Worm (Caenorhabditis elegans) whole organism, L4 larva: Measurements from ENCODE around the gene mrpl-37.
A peak's percentile ranks its signal among the peaks of the same experiment; 100 is the strongest.

Experiments
- D1046.2 ChIP-seq: fragments of 200-800 bp; sonication (Bioruptor generic); IDR thresholded peaks from 2 replicates; pipeline ENCODE4 v1.3.6; 2022; ENCODE audit warnings: missing genetic modification characterization, missing compliant biosample characterization
- F10B5.3 ChIP-seq: sonication (generic microtip); optimal IDR thresholded peaks from 2 replicates; lab custom pipeline; 2016; ENCODE audit warnings: mild to moderate bottlenecking, missing genetic modification characterization, missing compliant biosample characterization
- F44E2.7 ChIP-seq: fragments of 200-800 bp; sonication (Bioruptor generic); IDR thresholded peaks from 2 replicates; pipeline ENCODE4 v2.1.2; 2022; ENCODE audit warnings: missing genetic modification characterization, missing compliant biosample characterization
- F49E8.2 ChIP-seq: sonication (generic microtip); optimal IDR thresholded peaks from 2 replicates; lab custom pipeline; 2016; ENCODE audit warnings: missing compliant biosample characterization, mild to moderate bottlenecking, missing genetic modification characterization, borderline replicate concordance
- Y48G9A.11 ChIP-seq: fragments of 200-800 bp; sonication (Bioruptor generic); IDR thresholded peaks from 2 replicates; pipeline ENCODE4 v1.3.6; 2022; ENCODE audit warnings: missing genetic modification reagents, missing genetic modification characterization, missing compliant biosample characterization
- Y5F2A.4 ChIP-seq: fragments of 200-800 bp; sonication (Bioruptor generic); optimal IDR thresholded peaks from 2 replicates; lab custom pipeline; 2018; ENCODE audit warnings: mild to moderate bottlenecking, missing genetic modification characterization, missing compliant biosample characterization
- aha-1 ChIP-seq: fragments of 150-350 bp; peaks from one replicate; lab custom pipeline; 2014; ENCODE audit warnings: missing biosample characterization, missing genetic modification characterization
- aly-2 ChIP-seq: sonication (generic microtip); optimal IDR thresholded peaks from 2 replicates; lab custom pipeline; 2018; ENCODE audit warnings: missing biosample characterization, missing genetic modification characterization
- ama-1 ChIP-seq: fragments of 150-350 bp; optimal IDR thresholded peaks from 2 replicates; lab custom pipeline; 2014; ENCODE audit warnings: inconsistent platforms, mixed read lengths
- ceh-82 ChIP-seq: sonication (generic microtip); optimal IDR thresholded peaks from 2 replicates; lab custom pipeline; 2017; ENCODE audit warnings: missing biosample characterization, missing genetic modification characterization
- ces-1 ChIP-seq: fragments of 150-350 bp; sonication (generic microtip); optimal IDR thresholded peaks from 4 replicates; lab custom pipeline; 2014; ENCODE audit warnings: missing biosample characterization, missing genetic modification reagents, missing genetic modification characterization
- ctbp-1 ChIP-seq: fragments of 200-800 bp; sonication (Bioruptor generic); IDR thresholded peaks from 2 replicates; pipeline ENCODE4 v1.3.6; 2022; ENCODE audit warnings: missing genetic modification reagents, missing genetic modification characterization, missing compliant biosample characterization
- daf-12 ChIP-seq: fragments of 150-350 bp; optimal IDR thresholded peaks from 2 replicates; lab custom pipeline; 2014; ENCODE audit warnings: missing biosample characterization, missing genetic modification reagents, missing genetic modification characterization
- daf-8 ChIP-seq: fragments of 200-800 bp; sonication (Bioruptor generic); IDR thresholded peaks from 2 replicates; pipeline ENCODE4 v1.3.6; 2022; ENCODE audit warnings: missing genetic modification characterization, missing compliant biosample characterization
- dmd-8 ChIP-seq: fragments of 200-800 bp; sonication (Bioruptor generic); IDR thresholded peaks from 2 replicates; pipeline ENCODE4 v1.3.6; 2022; ENCODE audit warnings: missing genetic modification characterization, missing compliant biosample characterization
- duxl-1 ChIP-seq: sonication (generic microtip); optimal IDR thresholded peaks from 2 replicates; lab custom pipeline; 2016; ENCODE audit warnings: mild to moderate bottlenecking, missing genetic modification characterization, moderate library complexity, missing compliant biosample characterization; ENCODE audit not compliant: poor library complexity
- dve-1 ChIP-seq: sonication (generic microtip); optimal IDR thresholded peaks from 2 replicates; lab custom pipeline; 2017; ENCODE audit warnings: antibody characterized with exemption, mild to moderate bottlenecking, missing genetic modification characterization, missing compliant biosample characterization; ENCODE audit not compliant: insufficient read depth
- egl-43 ChIP-seq: fragments of 200-800 bp; sonication (Bioruptor generic); IDR thresholded peaks from 2 replicates; pipeline ENCODE4 v1.3.6; 2022; ENCODE audit warnings: missing genetic modification reagents, missing genetic modification characterization, missing compliant biosample characterization
- fos-1 ChIP-seq: fragments of 150-350 bp; optimal IDR thresholded peaks from 2 replicates; lab custom pipeline; 2014; ENCODE audit warnings: missing biosample characterization, missing genetic modification characterization
- gei-8 ChIP-seq: fragments of 200-800 bp; sonication (Bioruptor generic); optimal IDR thresholded peaks from 2 replicates; lab custom pipeline; 2018; ENCODE audit warnings: mild to moderate bottlenecking, missing genetic modification characterization, missing compliant biosample characterization
- hmg-1.1 ChIP-seq: fragments of 200-800 bp; sonication (Bioruptor generic); IDR thresholded peaks from 2 replicates; pipeline ENCODE4 v1.3.6; 2022; ENCODE audit warnings: missing genetic modification reagents, missing genetic modification characterization, missing compliant biosample characterization
- jun-1 ChIP-seq: fragments of 150-350 bp; optimal IDR thresholded peaks from 2 replicates; lab custom pipeline; 2014; ENCODE audit warnings: missing biosample characterization, missing genetic modification reagents, missing genetic modification characterization
- lim-7 ChIP-seq: fragments of 200-800 bp; sonication (Bioruptor generic); IDR thresholded peaks from 2 replicates; pipeline ENCODE4 v1.3.6; 2022; ENCODE audit warnings: missing genetic modification characterization, missing compliant biosample characterization
- lin-13 ChIP-seq: fragments of 150-350 bp; optimal IDR thresholded peaks from 2 replicates; lab custom pipeline; 2014; ENCODE audit warnings: missing biosample characterization, missing genetic modification reagents, missing genetic modification characterization
- lin-38 ChIP-seq: fragments of 200-800 bp; sonication (Bioruptor generic); IDR thresholded peaks from 2 replicates; pipeline ENCODE4 v1.3.6; 2022; ENCODE audit warnings: missing genetic modification reagents, missing genetic modification characterization, missing compliant biosample characterization
- lin-39 ChIP-seq: fragments of 150-350 bp; optimal IDR thresholded peaks from 2 replicates; lab custom pipeline; 2014; ENCODE audit warnings: missing biosample characterization, missing genetic modification reagents, missing genetic modification characterization
- lsy-2 ChIP-seq, 2 experiments: fragments of 150-350 bp in 1 of 2; sonication (generic microtip) in 1 of 2; optimal IDR thresholded peaks; 2 replicates each; lab custom pipeline; 2014 to 2017; ENCODE audit warnings: missing biosample characterization in 2 of 2, missing genetic modification characterization in 2 of 2
- mdl-1 ChIP-seq, 2 experiments: fragments of 150-350 bp in 1 of 2; sonication (generic microtip) in 1 of 2; optimal IDR thresholded peaks; 2 replicates each; lab custom pipeline; 2014 to 2017; ENCODE audit warnings: missing biosample characterization in 2 of 2, missing genetic modification characterization in 2 of 2
- mdt-29 ChIP-seq: fragments of 200-800 bp; sonication (Bioruptor generic); IDR thresholded peaks from 2 replicates; pipeline ENCODE4 v1.3.6; 2022; ENCODE audit warnings: missing genetic modification reagents, missing genetic modification characterization, missing compliant biosample characterization
- nhr-111 ChIP-seq: fragments of 200-800 bp; sonication (Bioruptor generic); optimal IDR thresholded peaks from 2 replicates; lab custom pipeline; 2018; ENCODE audit warnings: mild to moderate bottlenecking, missing genetic modification characterization, missing compliant biosample characterization
- nhr-237 ChIP-seq: sonication (generic microtip); optimal IDR thresholded peaks from 2 replicates; lab custom pipeline; 2017; ENCODE audit warnings: missing biosample characterization, missing genetic modification characterization
- nhr-25 ChIP-seq: sonication (generic microtip); optimal IDR thresholded peaks from 2 replicates; lab custom pipeline; 2017; ENCODE audit warnings: missing genetic modification characterization, mild to moderate bottlenecking, missing compliant biosample characterization, antibody characterized with exemption, moderate library complexity, borderline replicate concordance; ENCODE audit not compliant: insufficient read depth
- nhr-28 ChIP-seq: fragments of 150-350 bp; optimal IDR thresholded peaks from 2 replicates; lab custom pipeline; 2014; ENCODE audit warnings: missing biosample characterization, missing genetic modification characterization
- nhr-42 ChIP-seq: fragments of 200-800 bp; sonication (Bioruptor generic); IDR thresholded peaks from 2 replicates; pipeline ENCODE4 v1.3.6; 2022; ENCODE audit warnings: missing genetic modification characterization, missing compliant biosample characterization
- nhr-77 ChIP-seq: fragments of 150-350 bp; optimal IDR thresholded peaks from 2 replicates; lab custom pipeline; 2014; ENCODE audit warnings: missing biosample characterization, missing genetic modification characterization
- pqm-1 ChIP-seq: sonication (generic microtip); optimal IDR thresholded peaks from 2 replicates; lab custom pipeline; 2017; ENCODE audit warnings: missing biosample characterization, missing genetic modification characterization
- rbr-2 ChIP-seq: sonication (generic microtip); optimal IDR thresholded peaks from 2 replicates; lab custom pipeline; 2016; ENCODE audit warnings: missing genotype, missing genetic modification characterization, missing compliant biosample characterization
- set-16 ChIP-seq: fragments of 200-800 bp; sonication (Bioruptor generic); IDR thresholded peaks from 2 replicates; pipeline ENCODE4 v1.3.6; 2022; ENCODE audit warnings: missing genetic modification reagents, missing genetic modification characterization, missing compliant biosample characterization
- snpc-1.2 ChIP-seq: fragments of 200-800 bp; sonication (Bioruptor generic); IDR thresholded peaks from 2 replicates; pipeline ENCODE4 v1.3.6; 2022; ENCODE audit warnings: missing genetic modification reagents, missing genetic modification characterization, missing compliant biosample characterization
- snpc-4 ChIP-seq: fragments of 150-350 bp; optimal IDR thresholded peaks from 2 replicates; lab custom pipeline; 2014; ENCODE audit warnings: missing biosample characterization, missing genetic modification characterization
- spr-1 ChIP-seq: sonication (generic microtip); optimal IDR thresholded peaks from 2 replicates; lab custom pipeline; 2016; ENCODE audit warnings: mild to moderate bottlenecking, missing genetic modification characterization, missing compliant biosample characterization
- spr-3 ChIP-seq: fragments of 200-800 bp; sonication (Bioruptor generic); optimal IDR thresholded peaks from 2 replicates; lab custom pipeline; 2018; ENCODE audit warnings: mild to moderate bottlenecking, missing genetic modification characterization, missing compliant biosample characterization
- tag-97 ChIP-seq: fragments of 200-800 bp; sonication (Bioruptor generic); IDR thresholded peaks from 2 replicates; pipeline ENCODE4 v1.3.6; 2022; ENCODE audit warnings: missing genetic modification characterization, missing compliant biosample characterization
- tra-1 ChIP-seq: fragments of 200-800 bp; sonication (Bioruptor generic); IDR thresholded peaks from 2 replicates; pipeline ENCODE4 v1.3.6; 2022; ENCODE audit warnings: missing genetic modification reagents, missing genetic modification characterization, missing compliant biosample characterization
- unc-130 ChIP-seq: sonication (generic microtip); optimal IDR thresholded peaks from 2 replicates; lab custom pipeline; 2016; ENCODE audit warnings: missing genetic modification reagents, missing genetic modification characterization, missing compliant biosample characterization
- vab-7 ChIP-seq: fragments of 200-800 bp; sonication (Bioruptor generic); IDR thresholded peaks from 2 replicates; pipeline ENCODE4 v1.3.6; 2022; ENCODE audit warnings: missing genetic modification reagents, missing genetic modification characterization, missing compliant biosample characterization
- zfp-2 ChIP-seq: sonication (generic microtip); optimal IDR thresholded peaks from 2 replicates; lab custom pipeline; 2016; ENCODE audit warnings: mild to moderate bottlenecking, missing genetic modification characterization, missing compliant biosample characterization

Gene mrpl-37

DNA sequence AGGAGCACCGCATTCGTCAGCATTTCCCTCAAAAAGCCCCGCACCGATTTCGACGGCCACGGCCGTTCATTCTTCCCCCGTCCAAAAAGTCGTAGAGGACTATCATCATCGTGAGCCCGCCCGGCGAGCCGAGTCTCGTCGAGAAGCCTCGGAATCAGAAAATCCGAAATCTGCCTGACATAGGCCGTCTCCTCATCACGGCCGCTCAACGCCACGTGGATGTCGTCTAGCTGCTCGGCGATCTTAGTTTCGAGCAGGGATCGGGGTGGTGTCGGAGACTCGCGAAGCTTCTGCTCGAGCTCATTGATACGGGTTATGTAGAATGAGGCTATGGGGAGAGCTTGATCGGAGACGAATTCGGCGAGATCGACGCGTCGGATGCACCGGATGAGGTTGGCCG lies 45.7 kb downstream of the mrpl-37 start:
- TF ChIP-seq tra-1 (GFP tag; lab: Robert Waterston, UW), result no peak
- no peak for TF ChIP-seq fos-1
- peak; percentile 84 for TF ChIP-seq set-16

DNA sequence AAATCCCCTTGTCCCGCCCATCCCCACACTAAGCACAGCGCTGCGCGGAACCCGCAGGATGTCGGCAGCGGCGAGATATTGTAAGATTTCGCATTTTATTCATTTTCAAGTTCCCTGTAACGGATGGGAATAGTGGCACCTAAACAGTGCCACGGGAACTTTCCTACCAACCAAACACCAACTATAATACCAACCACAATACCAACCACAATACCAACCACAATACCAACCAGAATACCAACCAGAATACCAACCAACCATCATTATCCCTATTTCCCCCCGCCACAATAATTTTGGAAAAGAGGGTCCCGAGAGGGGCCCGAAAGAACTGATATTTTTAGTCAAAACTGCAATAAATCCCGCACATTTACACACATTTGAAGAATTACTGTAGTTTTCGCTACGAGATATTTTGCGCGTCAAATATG lies 52.9 kb downstream of the mrpl-37 start:
- TF ChIP-seq mdt-29, result peak; percentile 73; the same call in 1 of the 2 replicates
- TF ChIP-seq nhr-42, result no peak; the same call in 1 of the 2 replicates
- TF ChIP-seq hmg-1.1 (GFP tag; lab: Robert Waterston, UW), result peak; percentile 32; the same call in 1 of the 2 replicates
- 0 out of 2 replicates have a peak, but pooled peaks have one; percentile 17 for TF ChIP-seq vab-7 (GFP tag; lab: Robert Waterston, UW)
- peak; percentile 75 for TF ChIP-seq F49E8.2 (tag; lab: Kevin White, UChicago)
- TF ChIP-seq snpc-4 (tag; lab: Kevin White, UChicago), result peak; percentile 74
- TF ChIP-seq dve-1 (tag; lab: Kevin White, UChicago), result no peak
- TF ChIP-seq jun-1 (tag; lab: Kevin White, UChicago), result no peak
- TF ChIP-seq lin-38 (GFP tag; lab: Robert Waterston, UW), result peak; percentile 55
- TF ChIP-seq lim-7 (GFP tag; lab: Robert Waterston, UW), result peak; percentile 56; the same call in 1 of the 2 replicates
- peak; percentile 28 for TF ChIP-seq duxl-1 (tag; lab: Kevin White, UChicago)
- 0 out of 2 replicates have a peak, but pooled peaks have one; percentile 5 for TF ChIP-seq egl-43 (GFP tag; lab: Robert Waterston, UW)
- no peak for TF ChIP-seq zfp-2 (tag; lab: Kevin White, UChicago)
- peak; percentile 90 for TF ChIP-seq ama-1 (lab: Kevin White, UChicago)
- TF ChIP-seq spr-1 (tag; lab: Kevin White, UChicago), result peak; percentile 33
- no peak for TF ChIP-seq rbr-2 (tag; lab: Kevin White, UChicago)
- TF ChIP-seq daf-12, result no peak
- peak; percentile 78 for TF ChIP-seq unc-130 (GFP tag; lab: Kevin White, UChicago)
- TF ChIP-seq aha-1, result peak; percentile 13
- peak; percentile 20; the same call in 1 of the 2 replicates for TF ChIP-seq snpc-1.2 (GFP tag; lab: Robert Waterston, UW)
- TF ChIP-seq mdl-1 (tag; optimal IDR thresholded peaks at IDR 0.05; lab: Kevin White, UChicago), result no peak
- TF ChIP-seq Y48G9A.11, result peak; percentile 58; the same call in 1 of the 2 replicates
- no peak for TF ChIP-seq nhr-77
- TF ChIP-seq tag-97 (GFP tag; lab: Robert Waterston, UW), result no peak

DNA sequence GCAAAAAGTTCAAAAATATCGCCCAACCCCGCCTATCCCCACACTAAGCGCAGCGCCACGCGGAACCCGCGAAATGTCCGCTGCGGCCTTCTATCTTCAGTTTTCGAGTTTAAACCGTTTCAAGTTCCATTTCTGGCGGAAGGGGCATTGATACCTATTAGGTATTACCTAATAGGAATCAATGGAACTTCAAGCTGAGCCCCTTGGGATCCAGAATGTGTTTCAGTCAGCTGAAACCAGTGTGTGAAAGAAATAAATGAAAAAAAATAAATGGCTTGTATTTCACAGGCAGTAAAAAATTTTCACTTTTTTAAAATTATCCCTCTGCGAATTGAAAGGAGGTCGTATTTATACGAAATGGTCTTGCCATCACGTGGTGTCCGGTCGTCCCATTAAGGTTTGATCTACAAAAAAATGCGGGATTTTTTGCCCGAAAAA lies 53.7 kb downstream of the mrpl-37 start:
- TF ChIP-seq ceh-82 (tag; lab: Kevin White, UChicago) (no peak), snpc-1.2 (GFP tag; lab: Robert Waterston, UW) (peak; percentile 87), lim-7 (GFP tag; lab: Robert Waterston, UW) (0 out of 2 replicates have a peak, but pooled peaks have one; percentile 37), lin-39 (tag; lab: Kevin White, UChicago) (no peak), spr-1 (tag; lab: Kevin White, UChicago) (peak; percentile 25), gei-8 (no peak), ctbp-1 (GFP tag; lab: Robert Waterston, UW) (peak; percentile 60; the same call in 1 of the 2 replicates), dmd-8 (GFP tag; lab: Robert Waterston, UW) (peak; percentile 58; the same call in 1 of the 2 replicates), aly-2 (peak; percentile 12), F44E2.7 (GFP tag; lab: Robert Waterston, UW) (no peak), nhr-28 (no peak), Y5F2A.4 (GFP tag; lab: Kevin White, UChicago) (no peak), fos-1 (no peak), nhr-111 (no peak), daf-8 (no peak), lin-13 (GFP tag; lab: Kevin White, UChicago) (peak; percentile 55), ces-1 (no peak), spr-3 (no peak), nhr-237 (no peak), unc-130 (GFP tag; lab: Kevin White, UChicago) (peak; percentile 78), F10B5.3 (tag; lab: Kevin White, UChicago) (no peak), lsy-2 (tag; optimal IDR thresholded peaks at IDR 0.05; lab: Kevin White, UChicago) (no peak), mdt-29 (peak; percentile 87), vab-7 (GFP tag; lab: Robert Waterston, UW) (0 out of 2 replicates have a peak, but pooled peaks have one; percentile 48), daf-12 (no peak), D1046.2 (GFP tag; lab: Robert Waterston, UW) (no peak), pqm-1 (no peak), nhr-25 (tag; lab: Kevin White, UChicago) (no peak), snpc-4 (tag; lab: Kevin White, UChicago) (peak; percentile 77), duxl-1 (tag; lab: Kevin White, UChicago) (no peak)
